Fruit fly (Drosophila melanogaster) whole organism, wandering third instar larva: ENCODE data around the gene CG9040.

Experiments used
- CG32264 ChIP-seq: fragments of 200-800 bp; sonication (Bioruptor generic); optimal IDR thresholded peaks from 2 replicates; lab custom pipeline; 2016; ENCODE audit warnings: missing biosample characterization, missing genetic modification characterization
- CG9705 ChIP-seq: fragments of 200-800 bp; sonication (Bioruptor generic); optimal IDR thresholded peaks from 2 replicates; lab custom pipeline; 2018; ENCODE audit warnings: missing biosample characterization, mild to moderate bottlenecking, missing genetic modification characterization
- Dfd ChIP-seq: fragments of >200 bp; optimal IDR thresholded peaks from 2 replicates; lab custom pipeline; 2017; ENCODE audit warnings: missing biosample characterization, missing genetic modification characterization
- HLH106 ChIP-seq: fragments of 200-800 bp; optimal IDR thresholded peaks from 3 replicates; lab custom pipeline; 2019; ENCODE audit warnings: missing biosample characterization, mild to moderate bottlenecking, missing genetic modification characterization, moderate library complexity
- Hnf4 ChIP-seq: fragments of 200-800 bp; sonication (Bioruptor generic); optimal IDR thresholded peaks from 2 replicates; lab custom pipeline; 2016; ENCODE audit warnings: missing biosample characterization, mild to moderate bottlenecking, missing genetic modification characterization
- Hr78 ChIP-seq: fragments of >200 bp; optimal IDR thresholded peaks from 2 replicates; lab custom pipeline; 2017; ENCODE audit warnings: missing biosample characterization, missing genetic modification characterization
- Hr83 ChIP-seq: fragments of 200-300 bp; sonication (Bioruptor generic); optimal IDR thresholded peaks from 2 replicates; lab custom pipeline; 2016; ENCODE audit warnings: missing biosample characterization, mild to moderate bottlenecking, missing genetic modification characterization, moderate library complexity; ENCODE audit not compliant: poor library complexity, severe bottlenecking
- Jra ChIP-seq: sonication (Bioruptor generic); optimal IDR thresholded peaks from 2 replicates; lab custom pipeline; 2016; ENCODE audit warnings: missing biosample characterization, missing genetic modification characterization
- Mio ChIP-seq: sonication (Bioruptor generic); optimal IDR thresholded peaks from 2 replicates; lab custom pipeline; 2016; ENCODE audit warnings: missing biosample characterization, missing genetic modification characterization
- Myc ChIP-seq: fragments of >200 bp; optimal IDR thresholded peaks from 2 replicates; lab custom pipeline; 2017
- N ChIP-seq: fragments of >200 bp; optimal IDR thresholded peaks from 2 replicates; lab custom pipeline; 2018; ENCODE audit warnings: missing biosample characterization, missing external identifiers, missing genetic modification characterization
- OdsH ChIP-seq: fragments of 200-800 bp; sonication (Bioruptor generic); optimal IDR thresholded peaks from 2 replicates; lab custom pipeline; 2016; ENCODE audit warnings: missing biosample characterization, mild to moderate bottlenecking, missing genetic modification characterization
- Rel ChIP-seq, 2 experiments: fragments of 200-800 bp; sonication (Bioruptor generic) in 1 of 2; optimal IDR thresholded peaks; 2 replicates in 1 of 2; 3 replicates in 1 of 2; lab custom pipeline; 2016 to 2019; ENCODE audit warnings: mild to moderate bottlenecking in 2 of 2, missing biosample characterization in 2 of 2, missing genetic modification characterization in 2 of 2, moderate library complexity in 1 of 2
- Sp1 ChIP-seq: fragments of 200-800 bp; sonication (Bioruptor generic); optimal IDR thresholded peaks from 3 replicates; lab custom pipeline; 2019; ENCODE audit warnings: missing biosample characterization, mild to moderate bottlenecking, missing genetic modification characterization, moderate library complexity
- Vsx2 ChIP-seq: fragments of 200-300, 225-300 bp; sonication (Bioruptor generic); optimal IDR thresholded peaks from 2 replicates; lab custom pipeline; 2018; ENCODE audit warnings: missing biosample characterization, missing genetic modification characterization; ENCODE audit not compliant: partially characterized antibody
- br ChIP-seq: fragments of 200-800 bp; sonication (Bioruptor generic); optimal IDR thresholded peaks from 2 replicates; lab custom pipeline; 2016; ENCODE audit warnings: missing biosample characterization, missing genetic modification characterization
- brk ChIP-seq: fragments of 200-800 bp; sonication (Bioruptor generic); optimal IDR thresholded peaks from 2 replicates; lab custom pipeline; 2016; ENCODE audit warnings: missing biosample characterization, mild to moderate bottlenecking, missing genetic modification characterization
- dmrt93B ChIP-seq: fragments of 200-800 bp; sonication (Bioruptor generic); optimal IDR thresholded peaks from 2 replicates; lab custom pipeline; 2018; ENCODE audit warnings: missing biosample characterization, mild to moderate bottlenecking, missing genetic modification characterization
- dsf ChIP-seq: sonication (Bioruptor generic); optimal IDR thresholded peaks from 2 replicates; lab custom pipeline; 2016; ENCODE audit warnings: missing biosample characterization, missing genetic modification characterization, borderline replicate concordance
- ey ChIP-seq: fragments of 200-800 bp; sonication (Bioruptor generic); optimal IDR thresholded peaks from 2 replicates; lab custom pipeline; 2016; ENCODE audit warnings: missing biosample characterization, missing genetic modification characterization
- foxo ChIP-seq, 2 experiments: fragments of 200-800 bp; sonication (Bioruptor generic); optimal IDR thresholded peaks; 2 replicates in 1 of 2; 3 replicates in 1 of 2; lab custom pipeline; 2016 to 2017; ENCODE audit warnings: missing biosample characterization in 2 of 2, missing genetic modification characterization in 2 of 2
- fru ChIP-seq: fragments of 200-800 bp; sonication (Bioruptor generic); optimal IDR thresholded peaks from 3 replicates; lab custom pipeline; 2016; ENCODE audit warnings: missing biosample characterization, mild to moderate bottlenecking, missing genetic modification characterization
- h ChIP-seq: fragments of 200-800 bp; sonication (Bioruptor generic); optimal IDR thresholded peaks from 3 replicates; lab custom pipeline; 2016; ENCODE audit warnings: missing biosample characterization, mild to moderate bottlenecking, missing genetic modification characterization
- jim ChIP-seq: fragments of 175-275, 200-325 bp; sonication (Bioruptor generic); optimal IDR thresholded peaks from 2 replicates; lab custom pipeline; 2016; ENCODE audit warnings: missing biosample characterization, mild to moderate bottlenecking, missing genetic modification characterization
- lola ChIP-seq: fragments of >200 bp; optimal IDR thresholded peaks from 2 replicates; lab custom pipeline; 2017; ENCODE audit warnings: missing biosample characterization, missing genetic modification characterization
- pan ChIP-seq: fragments of >200 bp; optimal IDR thresholded peaks from 2 replicates; lab custom pipeline; 2017
- psq ChIP-seq: fragments of 200-800 bp; sonication (Bioruptor generic); optimal IDR thresholded peaks from 3 replicates; lab custom pipeline; 2017; ENCODE audit warnings: missing biosample characterization, mild to moderate bottlenecking, missing genetic modification characterization, moderate library complexity
- rgr ChIP-seq: fragments of 200-800 bp; sonication (Bioruptor generic); optimal IDR thresholded peaks from 3 replicates; lab custom pipeline; 2016; ENCODE audit warnings: missing biosample characterization, mild to moderate bottlenecking, missing genetic modification characterization
- sv ChIP-seq: fragments of 200-800 bp; sonication (Bioruptor generic); optimal IDR thresholded peaks from 3 replicates; lab custom pipeline; 2016; ENCODE audit warnings: missing biosample characterization, missing genetic modification characterization
- usp ChIP-seq: fragments of >200 bp; optimal IDR thresholded peaks from 2 replicates; lab custom pipeline; 2017; ENCODE audit warnings: missing biosample characterization, missing genetic modification characterization
- woc ChIP-seq: sonication (Bioruptor generic); optimal IDR thresholded peaks from 2 replicates; lab custom pipeline; 2016; ENCODE audit warnings: missing biosample characterization, mild to moderate bottlenecking, missing genetic modification characterization

Gene CG9040

dm6 chr3L:14004963-14005458 is 17.3 kb downstream of the CG9040 start:
- peak; percentile 41 for TF ChIP-seq jim
- TF ChIP-seq Vsx2 (GFP tag; lab: Kevin White, UChicago): no peak
- TF ChIP-seq HLH106 (tag; lab: Kevin White, UChicago): peak; percentile 90
- peak; percentile 96 to 99 for TF ChIP-seq foxo (GFP tag; optimal IDR thresholded peaks at IDR 0.05; lab: Kevin White, UChicago)
- TF ChIP-seq OdsH (GFP tag; lab: Kevin White, UChicago): peak; percentile 99
- TF ChIP-seq dmrt93B: peak; percentile 96
- peak; percentile 95 for TF ChIP-seq sv (GFP tag; lab: Kevin White, UChicago)
- TF ChIP-seq lola (GFP tag; lab: Kevin White, UChicago): no peak
- peak; percentile 97 for TF ChIP-seq psq
- peak; percentile 89 for TF ChIP-seq Hr83 (GFP tag; lab: Kevin White, UChicago)
- TF ChIP-seq rgr: peak; percentile 99
- TF ChIP-seq Rel (GFP tag; optimal IDR thresholded peaks at IDR 0.05; lab: Kevin White, UChicago): peak; percentile 91
- TF ChIP-seq Rel (tag; optimal IDR thresholded peaks at IDR 0.05; lab: Kevin White, UChicago): peak; percentile 95
- peak; percentile 82 for TF ChIP-seq CG9705 (GFP tag; lab: Kevin White, UChicago)
- TF ChIP-seq N (GFP tag; lab: Kevin White, UChicago): no peak
- TF ChIP-seq dsf (GFP tag; lab: Kevin White, UChicago): peak; percentile 75
- TF ChIP-seq br (GFP tag; lab: Kevin White, UChicago): peak; percentile 99
- peak; percentile 95 for TF ChIP-seq Sp1 (GFP tag; lab: Kevin White, UChicago)
- TF ChIP-seq brk (GFP tag; lab: Kevin White, UChicago): no peak
- peak; percentile 99 for TF ChIP-seq ey
- TF ChIP-seq Mio: peak; percentile 90
- TF ChIP-seq woc (GFP tag; lab: Kevin White, UChicago): peak; percentile 94
- peak; percentile 99 for TF ChIP-seq fru (GFP tag; lab: Kevin White, UChicago)
- TF ChIP-seq Myc: no peak
- peak; percentile 99 for TF ChIP-seq h (GFP tag; lab: Kevin White, UChicago)
- TF ChIP-seq Hr78 (GFP tag; lab: Kevin White, UChicago): no peak
- TF ChIP-seq CG32264: peak; percentile 98

dm6 chr3L:14005627-14006287 is 18.1 kb downstream of the CG9040 start:
- TF ChIP-seq jim (no peak), Hr78 (GFP tag; lab: Kevin White, UChicago) (no peak), Jra (GFP tag; lab: Kevin White, UChicago) (no peak), Dfd (GFP tag; lab: Kevin White, UChicago) (no peak), Hr83 (GFP tag; lab: Kevin White, UChicago) (no peak), Mio (no peak), Sp1 (GFP tag; lab: Kevin White, UChicago) (no peak), usp (GFP tag; lab: Kevin White, UChicago) (no peak), N (GFP tag; lab: Kevin White, UChicago) (no peak), woc (GFP tag; lab: Kevin White, UChicago) (no peak), HLH106 (tag; lab: Kevin White, UChicago) (no peak)

- TF ChIP-seq psq (peak; percentile 85), Jra (GFP tag; lab: Kevin White, UChicago) (no peak)
Observed at dm6 chr3L:14006704-14007126, 19.0 kb downstream of the CG9040 start.

dm6 chr3L:14025736-14026135 is 38.1 kb downstream of the CG9040 start:
- TF ChIP-seq pan (lab: Kevin White, UChicago) (no peak), HLH106 (tag; lab: Kevin White, UChicago) (no peak), Dfd (GFP tag; lab: Kevin White, UChicago) (peak; percentile 93)
- TF ChIP-seq, all 38 proteins: peak for 1

dm6 chr3L:14027549-14027948 is 39.9 kb downstream of the CG9040 start:
- peak; percentile 88 for TF ChIP-seq Dfd (GFP tag; lab: Kevin White, UChicago)
- TF ChIP-seq sv (GFP tag; lab: Kevin White, UChicago): no peak
- TF ChIP-seq Hnf4 (GFP tag; lab: Kevin White, UChicago): no peak
- TF ChIP-seq, all 38 proteins: peak for 1
